Worm (Caenorhabditis elegans): ENCODE results near the gene xpf-1.

- TF ChIP-seq ref-1 (GFP tag; conservative IDR thresholded peaks at IDR 0.05) (no peak), med-1 (GFP tag; optimal IDR thresholded peaks at IDR 0.05; ENCODE audit: insufficient read depth) (no peak), T22C8.4 (GFP tag; IDR thresholded peaks at IDR 0.05) (no peak), flt-1 (GFP tag; IDR thresholded peaks at IDR 0.05) (no peak), cog-1 (tag; optimal IDR thresholded peaks at IDR 0.05) (no peak), tab-1 (GFP tag; IDR thresholded peaks at IDR 0.05) (no peak)
Observed at ce11 chrII:11646276-11646797, 49.6 kb upstream of the xpf-1 start, which contains the start of gene ghi-1.
